Worm (Caenorhabditis elegans): Measurements from ENCODE around the gene tgt-1.

DNA sequence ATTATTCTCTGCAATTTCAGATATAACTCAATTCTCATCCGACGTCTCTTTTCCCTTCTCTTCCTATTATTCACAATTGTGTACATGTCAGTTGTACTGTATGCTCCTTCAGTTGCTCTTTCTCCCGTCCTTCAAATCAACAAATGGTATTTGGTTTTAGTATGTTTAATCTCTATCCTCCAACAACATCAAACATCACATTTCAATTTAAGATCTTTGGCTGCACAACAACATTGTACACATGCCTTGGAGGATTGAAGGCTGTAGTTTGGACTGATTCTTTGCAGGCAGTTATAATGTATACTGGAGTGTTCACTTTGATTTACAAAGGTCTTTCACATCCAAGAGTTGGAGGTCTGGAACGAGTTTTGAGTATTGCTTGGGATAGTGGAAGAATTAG, 21.1 kb downstream of the tgt-1 start:
- TF ChIP-seq ref-2 (tag; optimal IDR thresholded peaks at IDR 0.05) = no peak
- TF ChIP-seq ets-4 (tag; optimal IDR thresholded peaks at IDR 0.05) = no peak
- no peak for TF ChIP-seq pax-1 (tag; optimal IDR thresholded peaks at IDR 0.05)
- no peak for TF ChIP-seq eyg-1 (tag; optimal IDR thresholded peaks at IDR 0.05)
- TF ChIP-seq elt-4 (tag; optimal IDR thresholded peaks at IDR 0.05) = no peak
- no peak for TF ChIP-seq ceh-2 (tag; optimal IDR thresholded peaks at IDR 0.05)
- no peak for TF ChIP-seq hlh-15 (tag; optimal IDR thresholded peaks at IDR 0.05)
- TF ChIP-seq npax-4 (tag; optimal IDR thresholded peaks at IDR 0.05) = no peak
- no peak for TF ChIP-seq ama-1 (optimal IDR thresholded peaks at IDR 0.05)
- TF ChIP-seq C38D4.7 (GFP tag; optimal IDR thresholded peaks at IDR 0.05) = no peak
- no peak for TF ChIP-seq mec-3 (tag; optimal IDR thresholded peaks at IDR 0.05; ENCODE audit: borderline replicate concordance)
- no peak for TF ChIP-seq lin-11 (tag; optimal IDR thresholded peaks at IDR 0.05)
- no peak for TF ChIP-seq tbx-7 (tag; optimal IDR thresholded peaks at IDR 0.05)
